Worm (Caenorhabditis elegans) whole organism, young adult: ENCODE data around the gene D1025.10.

Source experiments
- B0261.1 ChIP-seq: sonication (generic microtip); optimal IDR thresholded peaks from 2 replicates; lab custom pipeline; 2016; ENCODE audit warnings: mild to moderate bottlenecking, missing genetic modification characterization, moderate library complexity, missing compliant biosample characterization
- Y56A3A.18 ChIP-seq: fragments of 200-800 bp; sonication (Bioruptor generic); IDR thresholded peaks from 2 replicates; pipeline ENCODE4 v1.3.6; 2022; ENCODE audit warnings: missing genetic modification reagents, missing genetic modification characterization, missing compliant biosample characterization
- ZK185.1 ChIP-seq: sonication (generic microtip); optimal IDR thresholded peaks from 2 replicates; lab custom pipeline; 2016; ENCODE audit warnings: mild to moderate bottlenecking, missing genetic modification characterization, missing compliant biosample characterization; ENCODE audit not compliant: poor library complexity, severe bottlenecking
- aptf-2 ChIP-seq: fragments of 200-800 bp; sonication (Bioruptor generic); conservative IDR thresholded peaks from 2 replicates; pipeline ENCODE4 v1.3.6; 2022; ENCODE audit warnings: missing genetic modification reagents, missing genetic modification characterization, missing compliant biosample characterization
- bed-1 ChIP-seq: fragments of 200-800 bp; sonication (Bioruptor generic); IDR thresholded peaks from 2 replicates; pipeline ENCODE4 v1.3.6; 2022; ENCODE audit warnings: missing genetic modification reagents, missing genetic modification characterization, missing compliant biosample characterization
- cebp-1 ChIP-seq, 2 experiments: fragments of 200-800 bp in 1 of 2; sonication (Bioruptor generic) in 1 of 2; sonication (generic microtip) in 1 of 2; IDR thresholded peaks in 1 of 2; optimal IDR thresholded peaks in 1 of 2; 2 replicates each; pipeline versions ENCODE4 v1.3.6 to Lab custom; 2017 to 2022; ENCODE audit warnings: missing compliant biosample characterization in 2 of 2, missing genetic modification characterization in 2 of 2, mild to moderate bottlenecking in 1 of 2, missing genetic modification reagents in 1 of 2, moderate library complexity in 1 of 2
- cebp-2 ChIP-seq: fragments of 200-800 bp; sonication (Bioruptor generic); IDR thresholded peaks from 2 replicates; pipeline ENCODE4 v1.3.6; 2022; ENCODE audit warnings: missing genetic modification characterization, missing compliant biosample characterization
- ceh-79 ChIP-seq: sonication (generic microtip); optimal IDR thresholded peaks from 2 replicates; lab custom pipeline; 2017; ENCODE audit warnings: mild to moderate bottlenecking, missing genetic modification characterization, missing compliant biosample characterization
- dpff-1 ChIP-seq: sonication (generic microtip); optimal IDR thresholded peaks from 2 replicates; lab custom pipeline; 2017; ENCODE audit warnings: mild to moderate bottlenecking, missing genetic modification characterization, missing compliant biosample characterization
- dpl-1 ChIP-seq: fragments of 150-350 bp; optimal IDR thresholded peaks from 2 replicates; lab custom pipeline; 2014; ENCODE audit warnings: missing biosample characterization, missing genetic modification reagents, missing genetic modification characterization
- egl-44 ChIP-seq: fragments of 200-800 bp; sonication (Bioruptor generic); IDR thresholded peaks from 2 replicates; pipeline ENCODE4 v1.3.6; 2022; ENCODE audit warnings: missing genetic modification reagents, missing genetic modification characterization, missing compliant biosample characterization
- hlh-26 ChIP-seq: fragments of 200-800 bp; sonication (Bioruptor generic); conservative IDR thresholded peaks from 2 replicates; pipeline ENCODE4 v1.3.6; 2022; ENCODE audit warnings: missing genetic modification reagents, missing genetic modification characterization, missing compliant biosample characterization
- hmg-1.2 ChIP-seq: fragments of 200-800 bp; sonication (Bioruptor generic); IDR thresholded peaks from 2 replicates; pipeline ENCODE4 v1.3.6; 2022; ENCODE audit warnings: missing genetic modification reagents, missing genetic modification characterization, missing compliant biosample characterization
- hrde-1 ChIP-seq: sonication (generic microtip); optimal IDR thresholded peaks from 2 replicates; lab custom pipeline; 2016; ENCODE audit warnings: missing genetic modification characterization, mild to moderate bottlenecking, missing compliant biosample characterization, moderate library complexity, missing genotype, missing genetic modification reagents, borderline replicate concordance
- let-607 ChIP-seq, 2 experiments: fragments of 200-800 bp in 1 of 2; sonication (Bioruptor generic) in 1 of 2; sonication (generic microtip) in 1 of 2; optimal IDR thresholded peaks; 2 replicates each; lab custom pipeline; 2016 to 2018; ENCODE audit warnings: mild to moderate bottlenecking in 2 of 2, missing compliant biosample characterization in 2 of 2, missing genetic modification characterization in 2 of 2, moderate library complexity in 2 of 2, missing genotype in 1 of 2
- lin-26 ChIP-seq: fragments of 200-800 bp; sonication (Bioruptor generic); IDR thresholded peaks from 2 replicates; pipeline ENCODE4 v1.3.6; 2022; ENCODE audit warnings: missing genetic modification reagents, missing genetic modification characterization, missing compliant biosample characterization
- lin-35 ChIP-seq, 3 experiments: fragments of 150-350 bp in 2 of 3; sonication (generic microtip) in 1 of 3; optimal IDR thresholded peaks; 2 replicates each; lab custom pipeline; 2014 to 2018; ENCODE audit warnings: missing biosample characterization in 3 of 3, missing genetic modification characterization in 3 of 3, missing genetic modification reagents in 3 of 3
- lin-40 ChIP-seq: sonication (generic microtip); optimal IDR thresholded peaks from 2 replicates; lab custom pipeline; 2016; ENCODE audit warnings: missing genetic modification characterization, mild to moderate bottlenecking, missing compliant biosample characterization, missing genotype, missing genetic modification reagents
- madf-3 ChIP-seq: fragments of 200-800 bp; sonication (Bioruptor generic); IDR thresholded peaks from 2 replicates; pipeline ENCODE4 v1.3.6; 2022; ENCODE audit warnings: missing genetic modification reagents, missing genetic modification characterization, missing compliant biosample characterization
- madf-8 ChIP-seq: fragments of 200-800 bp; sonication (Bioruptor generic); conservative IDR thresholded peaks from 2 replicates; pipeline ENCODE4 v1.3.6; 2022; ENCODE audit warnings: missing genetic modification reagents, missing genetic modification characterization, missing compliant biosample characterization
- mcd-1 ChIP-seq: fragments of 200-800 bp; sonication (Bioruptor generic); IDR thresholded peaks from 2 replicates; pipeline ENCODE4 v1.3.6; 2022; ENCODE audit warnings: missing genetic modification reagents, missing genetic modification characterization, missing compliant biosample characterization
- nfya-1 ChIP-seq: sonication (generic microtip); optimal IDR thresholded peaks from 2 replicates; lab custom pipeline; 2017; ENCODE audit warnings: antibody characterized with exemption, missing compliant biosample characterization, missing genetic modification characterization, borderline replicate concordance; ENCODE audit not compliant: insufficient read depth
- nfyb-1 ChIP-seq: fragments of 200-800 bp; sonication (Bioruptor generic); IDR thresholded peaks from 2 replicates; pipeline ENCODE4 v1.3.6; 2022; ENCODE audit warnings: missing genetic modification reagents, missing genetic modification characterization, missing compliant biosample characterization
- nhr-179 ChIP-seq: sonication (generic microtip); optimal IDR thresholded peaks from 2 replicates; lab custom pipeline; 2016; ENCODE audit warnings: mild to moderate bottlenecking, missing genetic modification characterization, missing compliant biosample characterization
- nhr-80 ChIP-seq: sonication (generic microtip); optimal IDR thresholded peaks from 2 replicates; lab custom pipeline; 2016; ENCODE audit warnings: missing genetic modification characterization, missing compliant biosample characterization
- pbrm-1 ChIP-seq: fragments of 200-800 bp; sonication (Bioruptor generic); IDR thresholded peaks from 2 replicates; pipeline ENCODE4 v1.3.6; 2022; ENCODE audit warnings: missing genetic modification reagents, missing genetic modification characterization, missing compliant biosample characterization
- rpc-1 ChIP-seq, 2 experiments: fragments of 150-350 bp in 1 of 2; sonication (generic microtip) in 1 of 2; optimal IDR thresholded peaks; 2 replicates each; lab custom pipeline; 2014 to 2018; ENCODE audit warnings: missing biosample characterization in 1 of 2, missing genetic modification characterization in 1 of 2, missing genetic modification reagents in 1 of 2, missing genotype in 1 of 2
- snpc-1.1 ChIP-seq: sonication (generic microtip); optimal IDR thresholded peaks from 2 replicates; lab custom pipeline; 2017; ENCODE audit warnings: missing genetic modification characterization, mild to moderate bottlenecking, missing compliant biosample characterization, antibody characterized with exemption, moderate library complexity, missing genotype, missing genetic modification reagents; ENCODE audit not compliant: insufficient read depth
- snpc-3.4 ChIP-seq: sonication (generic microtip); optimal IDR thresholded peaks from 2 replicates; lab custom pipeline; 2017; ENCODE audit warnings: missing genetic modification characterization, mild to moderate bottlenecking, missing compliant biosample characterization, antibody characterized with exemption, moderate library complexity, missing genotype, missing genetic modification reagents
- snpc-4 ChIP-seq, 5 experiments: fragments of 150-350 bp in 1 of 5; sonication (generic microtip) in 4 of 5; optimal IDR thresholded peaks; 2 replicates each; lab custom pipeline; 2014 to 2018; ENCODE audit warnings: missing genetic modification characterization in 5 of 5, missing biosample characterization in 3 of 5, antibody characterized with exemption in 2 of 5, mild to moderate bottlenecking in 2 of 5, missing compliant biosample characterization in 2 of 5, missing genotype in 2 of 5, moderate library complexity in 2 of 5, missing genetic modification reagents in 1 of 5
- tbp1 ChIP-seq: fragments of 200-800 bp; sonication (Bioruptor generic); optimal IDR thresholded peaks from 2 replicates; lab custom pipeline; 2018; ENCODE audit warnings: mild to moderate bottlenecking, missing genetic modification characterization, missing compliant biosample characterization
- xnd-1 ChIP-seq: sonication (generic microtip); optimal IDR thresholded peaks from 2 replicates; lab custom pipeline; 2016; ENCODE audit warnings: missing genotype, missing genetic modification reagents, missing genetic modification characterization, missing compliant biosample characterization
- ztf-25 ChIP-seq: fragments of 200-800 bp; sonication (Bioruptor generic); IDR thresholded peaks from 2 replicates; pipeline ENCODE4 v1.3.6; 2022; ENCODE audit warnings: missing genetic modification reagents, missing genetic modification characterization, missing compliant biosample characterization
- ztf-26 ChIP-seq: sonication (generic microtip); optimal IDR thresholded peaks from 2 replicates; lab custom pipeline; 2017; ENCODE audit warnings: missing genetic modification characterization, missing compliant biosample characterization

The D1025.10 gene

ce11 chrX:14476625-14477257, 39.9 kb upstream of the D1025.10 start (continued):
- TF ChIP-seq dpff-1 (no peak), nhr-80 (tag; lab: Kevin White, UChicago) (peak; percentile 14)

- TF ChIP-seq nfya-1 (tag; lab: Kevin White, UChicago) (no peak), lin-40 (tag; lab: Kevin White, UChicago) (peak; percentile 49), rpc-1 (optimal IDR thresholded peaks at IDR 0.05; lab: Kevin White, UChicago) (peak; percentile 49), rpc-1 (tag; optimal IDR thresholded peaks at IDR 0.05; lab: Kevin White, UChicago) (peak; percentile 33), xnd-1 (tag; lab: Kevin White, UChicago) (no peak), nhr-179 (tag; lab: Kevin White, UChicago) (peak; percentile 25), cebp-2 (GFP tag; lab: Robert Waterston, UW) (no peak), B0261.1 (tag; lab: Kevin White, UChicago) (peak; percentile 51), madf-3 (0 out of 2 replicates have a peak, but pooled peaks have one; percentile 64), lin-26 (peak; percentile 45; the same call in 1 of the 2 replicates), dpl-1 (GFP tag; lab: Kevin White, UChicago) (no peak), snpc-4 (GFP tag; optimal IDR thresholded peaks at IDR 0.05; lab: Kevin White, UChicago) (peak; percentile 56), snpc-4 (tag; optimal IDR thresholded peaks at IDR 0.05; lab: Kevin White, UChicago) (peak; percentile 90 to 98 (median 96)), hmg-1.2 (GFP tag; lab: Robert Waterston, UW) (peak; percentile 22; the same call in 1 of the 2 replicates), ztf-26 (tag; lab: Kevin White, UChicago) (peak; percentile 43), egl-44 (peak; percentile 9; the same call in 1 of the 2 replicates), nfyb-1 (GFP tag; lab: Robert Waterston, UW) (peak; percentile 61; the same call in 1 of the 2 replicates), mcd-1 (GFP tag; lab: Robert Waterston, UW) (peak; percentile 15; the same call in 1 of the 2 replicates), bed-1 (GFP tag; lab: Robert Waterston, UW) (no peak), tbp1 (GFP tag; lab: Kevin White, UChicago) (peak; percentile 53), cebp-1 (GFP tag; IDR thresholded peaks at IDR 0.05; lab: Robert Waterston, UW) (peak; percentile 71; the same call in 1 of the 2 replicates), cebp-1 (tag; optimal IDR thresholded peaks at IDR 0.05; lab: Kevin White, UChicago) (peak; percentile 83), Y56A3A.18 (GFP tag; lab: Robert Waterston, UW) (peak; percentile 56; the same call in 1 of the 2 replicates), pbrm-1 (GFP tag; lab: Robert Waterston, UW) (0 out of 2 replicates have a peak, but pooled peaks have one; percentile 17), madf-8 (GFP tag; lab: Robert Waterston, UW) (no peak), ceh-79 (tag; lab: Kevin White, UChicago) (no peak), ZK185.1 (tag; lab: Kevin White, UChicago) (peak; percentile 38), let-607 (tag; optimal IDR thresholded peaks at IDR 0.05; lab: Kevin White, UChicago) (peak in 1 of 2 experiments; percentile 35), hlh-26 (GFP tag; lab: Robert Waterston, UW) (no peak)
Observed at ce11 chrX:14477338-14477737, 39.3 kb upstream of the D1025.10 start.

ce11 chrX:14478193-14478592, 38.5 kb upstream of the D1025.10 start:
- TF ChIP-seq hmg-1.2 (GFP tag; lab: Robert Waterston, UW) (peak; percentile 10; the same call in 1 of the 2 replicates), tbp1 (GFP tag; lab: Kevin White, UChicago) (peak; percentile 43), snpc-1.1 (tag; lab: Kevin White, UChicago) (peak; percentile 85), nhr-80 (tag; lab: Kevin White, UChicago) (no peak), lin-35 (GFP tag; optimal IDR thresholded peaks at IDR 0.05; lab: Kevin White, UChicago) (peak in 1 of 3 experiments; percentile 19), cebp-1 (GFP tag; IDR thresholded peaks at IDR 0.05; lab: Robert Waterston, UW) (peak; percentile 61; the same call in 1 of the 2 replicates), cebp-1 (tag; optimal IDR thresholded peaks at IDR 0.05; lab: Kevin White, UChicago) (peak; percentile 93), aptf-2 (GFP tag; lab: Robert Waterston, UW) (no peak), hrde-1 (tag; lab: Kevin White, UChicago) (no peak), snpc-4 (GFP tag; optimal IDR thresholded peaks at IDR 0.05; lab: Kevin White, UChicago) (peak; percentile 96), snpc-4 (tag; optimal IDR thresholded peaks at IDR 0.05; lab: Kevin White, UChicago) (peak; percentile 92 to 98 (median 97)), lin-40 (tag; lab: Kevin White, UChicago) (peak; percentile 22), snpc-3.4 (tag; lab: Kevin White, UChicago) (peak; percentile 60), ztf-25 (GFP tag; lab: Robert Waterston, UW) (0 out of 2 replicates have a peak, but pooled peaks have one; percentile 16)
- TF ChIP-seq, all 124 proteins: peak for 9
